Fruit fly (Drosophila melanogaster) whole organism, adult: ENCODE measurements around the gene CG42709.

Source experiments
- CG11617 ChIP-seq: fragments of 200-800 bp; sonication (Bioruptor generic); optimal IDR thresholded peaks from 2 replicates; lab custom pipeline; 2017; ENCODE audit warnings: mild to moderate bottlenecking, missing biosample characterization, missing genetic modification reagents, missing genetic modification characterization
- CG12768 ChIP-seq: fragments of 200-800 bp; sonication (Bioruptor generic); optimal IDR thresholded peaks from 2 replicates; lab custom pipeline; 2017; ENCODE audit warnings: missing biosample characterization, missing genetic modification characterization, mild to moderate bottlenecking, moderate library complexity, missing genetic modification reagents
- CG1620 ChIP-seq: fragments of 200-800 bp; sonication (Bioruptor generic); optimal IDR thresholded peaks from 2 replicates; lab custom pipeline; 2016; ENCODE audit warnings: missing biosample characterization, missing genetic modification characterization
- CG7045 ChIP-seq: fragments of 200-800 bp; sonication (Bioruptor generic); optimal IDR thresholded peaks from 2 replicates; lab custom pipeline; 2017; ENCODE audit warnings: missing biosample characterization, mild to moderate bottlenecking, missing genetic modification characterization
- CG7101 ChIP-seq: fragments of 200-800 bp; sonication (Bioruptor generic); optimal IDR thresholded peaks from 2 replicates; lab custom pipeline; 2018; ENCODE audit warnings: missing biosample characterization, mild to moderate bottlenecking, missing genetic modification characterization, moderate library complexity
- bab1 ChIP-seq: fragments of 200-800 bp; sonication (Bioruptor generic); optimal IDR thresholded peaks from 3 replicates; lab custom pipeline; 2019; ENCODE audit warnings: missing biosample characterization, mild to moderate bottlenecking, missing genetic modification characterization, moderate library complexity
- kay ChIP-seq: fragments of 200-800 bp; sonication (Bioruptor generic); peaks from one replicate; lab custom pipeline; 2016; ENCODE audit warnings: missing biosample characterization, missing genetic modification characterization, borderline replicate concordance
- ovo ChIP-seq: fragments of 200-800 bp; sonication (Bioruptor generic); optimal IDR thresholded peaks from 2 replicates; lab custom pipeline; 2016; ENCODE audit warnings: missing biosample characterization, missing genetic modification characterization
- pad ChIP-seq: fragments of 200-800 bp; sonication (Bioruptor generic); optimal IDR thresholded peaks from 3 replicates; lab custom pipeline; 2017; ENCODE audit warnings: missing biosample characterization, missing genetic modification characterization, mild to moderate bottlenecking, moderate library complexity, missing genetic modification reagents

DNA sequence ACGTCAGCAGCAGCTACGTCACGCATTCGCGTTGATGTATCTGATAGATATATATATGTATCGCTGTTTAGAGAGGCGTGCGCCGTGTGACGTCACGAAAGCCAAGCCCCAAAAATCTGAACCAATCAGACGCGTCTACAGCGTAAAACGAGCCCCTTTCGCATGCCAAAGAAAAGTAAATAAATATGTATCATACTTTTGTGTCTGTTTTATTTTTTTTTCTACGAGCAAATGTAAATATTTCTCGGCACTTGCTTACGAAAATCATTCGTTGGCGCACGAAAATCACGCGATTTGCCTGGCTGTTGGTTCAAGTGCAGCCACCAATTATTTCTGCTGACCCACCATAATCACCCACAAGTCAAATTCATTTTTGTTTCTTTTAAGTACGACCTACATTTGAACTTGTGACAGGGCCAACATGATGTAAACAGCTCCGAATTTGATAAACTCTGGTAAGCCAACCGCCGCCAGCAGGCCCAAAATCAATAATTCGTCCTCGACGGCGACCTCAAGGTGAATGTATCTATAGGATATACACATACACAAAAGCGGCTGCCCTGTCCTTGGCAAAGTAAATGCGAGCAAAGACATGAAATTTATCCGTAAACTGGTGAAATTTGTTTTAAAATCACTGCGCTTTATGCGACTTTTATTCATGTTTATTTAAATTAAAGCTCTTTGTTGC lies 44.7 kb downstream of the CG42709 start:
- TF ChIP-seq CG11617 (GFP tag; lab: Kevin White, UChicago) (no peak), CG7101 (no peak), kay (GFP tag; lab: Kevin White, UChicago) (no peak), CG12768 (GFP tag; lab: Kevin White, UChicago) (no peak), CG7045 (no peak), bab1 (GFP tag; lab: Kevin White, UChicago) (peak; percentile 80), ovo (GFP tag; lab: Kevin White, UChicago) (no peak), pad (no peak), CG1620 (GFP tag; lab: Kevin White, UChicago) (no peak)
